Worm (Caenorhabditis elegans): ENCODE measurements around the gene egl-23.

DNA sequence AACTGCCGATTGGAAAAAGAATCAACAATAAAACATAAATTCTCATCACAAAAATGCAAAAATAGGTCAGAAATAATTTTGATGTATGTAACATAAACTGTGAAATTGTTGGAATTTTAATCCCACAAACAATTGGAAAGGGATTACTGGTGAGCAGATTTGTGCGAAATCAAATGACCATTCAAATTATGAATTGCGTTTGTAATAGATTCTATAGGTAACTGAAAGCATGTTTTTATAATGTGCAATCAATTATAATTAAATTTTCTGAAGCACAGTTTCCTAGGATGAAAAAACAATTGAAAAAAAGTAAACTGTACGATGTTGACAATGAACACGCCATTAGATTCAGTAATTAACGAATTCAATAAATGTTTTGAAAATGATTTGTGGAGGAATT lies 3.2 kb upstream of the egl-23 start, which contains the start of gene tor-1:
- TF ChIP-seq unc-55 (GFP tag; optimal IDR thresholded peaks at IDR 0.05), result no peak
- TF ChIP-seq nhr-25 (tag; optimal IDR thresholded peaks at IDR 0.05), result no peak

Data from whole organism, L2 larva.